Worm (Caenorhabditis elegans): ENCODE results near the gene F21A3.3.

- no peak for TF ChIP-seq elt-3 (tag; optimal IDR thresholded peaks at IDR 0.05)
- no peak for TF ChIP-seq daf-12 (tag; optimal IDR thresholded peaks at IDR 0.05)
- TF ChIP-seq ceh-82 (tag; optimal IDR thresholded peaks at IDR 0.05), result no peak
- no peak for TF ChIP-seq aly-2 (tag; optimal IDR thresholded peaks at IDR 0.05)
- no peak for TF ChIP-seq ceh-9 (tag; optimal IDR thresholded peaks at IDR 0.05)
- TF ChIP-seq mml-1 (tag; optimal IDR thresholded peaks at IDR 0.05), result no peak
- no peak for TF ChIP-seq skn-1 (tag; optimal IDR thresholded peaks at IDR 0.05)
- TF ChIP-seq mdl-1 (tag; optimal IDR thresholded peaks at IDR 0.05), result no peak
- TF ChIP-seq ceh-28 (tag; optimal IDR thresholded peaks at IDR 0.05), result no peak
- TF ChIP-seq elt-2 (tag; optimal IDR thresholded peaks at IDR 0.05), result no peak
- TF ChIP-seq snpc-4 (tag; optimal IDR thresholded peaks at IDR 0.05), result no peak
- no peak for TF ChIP-seq nhr-28 (tag; optimal IDR thresholded peaks at IDR 0.05)
- TF ChIP-seq pqm-1 (tag; optimal IDR thresholded peaks at IDR 0.05), result no peak
- no peak for TF ChIP-seq pha-4 (tag; optimal IDR thresholded peaks at IDR 0.05)
Observed at ce11 chrV:15503603-15504002, 13.9 kb upstream of the F21A3.3 start.

Data from whole organism, L3 larva.